Fruit fly (Drosophila melanogaster): ENCODE data around the gene CG45011.

DNA sequence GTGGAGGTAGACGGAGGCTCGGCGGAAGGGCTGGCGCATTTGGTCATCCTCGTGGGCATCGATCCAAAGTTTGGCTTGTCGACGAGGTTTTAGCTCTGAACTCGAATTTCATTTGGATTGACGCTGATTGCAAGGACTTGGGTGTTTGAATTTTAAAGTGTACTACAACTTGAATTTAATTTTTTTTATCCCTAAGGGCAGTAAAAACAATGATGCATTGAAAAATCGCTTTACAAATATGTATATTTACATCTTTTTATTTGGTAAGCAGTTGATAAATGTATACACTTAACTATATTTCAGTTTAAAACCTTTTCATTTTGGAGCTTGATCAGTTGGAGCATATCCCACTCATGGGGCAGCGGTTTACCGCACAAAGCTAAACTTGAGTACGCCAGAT, 41.6 kb upstream of the CG45011 start, which contains the start of gene Tsp33B:
- TF ChIP-seq h (optimal IDR thresholded peaks at IDR 0.05), result no peak
- no peak for TF ChIP-seq psq (optimal IDR thresholded peaks at IDR 0.05)

Data from Kc167 (cell line).